Fruit fly (Drosophila melanogaster): ENCODE measurements around the gene Tsp66E.

DNA sequence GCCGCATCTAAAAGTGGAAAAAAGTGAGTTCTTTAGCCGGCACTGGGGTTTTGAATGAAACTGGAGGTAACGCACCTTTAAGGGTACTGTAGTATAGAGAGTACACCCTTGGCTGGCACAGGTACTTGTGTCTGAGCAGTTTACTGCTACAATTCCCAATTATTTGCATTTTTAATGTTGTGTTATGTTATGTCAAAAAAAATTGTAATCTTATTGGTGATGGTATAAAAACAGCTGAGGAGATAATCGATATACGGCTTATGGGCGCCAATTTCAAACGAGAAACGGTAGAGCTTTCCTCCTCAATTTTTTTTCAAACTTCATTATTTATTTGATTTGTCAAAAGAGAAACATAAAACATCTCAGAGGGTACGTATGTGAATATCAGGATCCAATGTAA, 52.2 kb downstream of the Tsp66E start, which contains the start of gene ValRS-m:
- TF ChIP-seq Pif1B (GFP tag; optimal IDR thresholded peaks at IDR 0.05), result no peak
- TF ChIP-seq rn (GFP tag; IDR thresholded peaks at IDR 0.05), result no peak
- TF ChIP-seq CG14655 (GFP tag; optimal IDR thresholded peaks at IDR 0.05), result no peak
- TF ChIP-seq CG34367 (tag; optimal IDR thresholded peaks at IDR 0.05), result no peak
- TF ChIP-seq Ets98B (GFP tag; IDR thresholded peaks at IDR 0.05), result no peak

All from whole organism, pupa.